Worm (Caenorhabditis elegans) whole organism, young adult: ENCODE measurements around the gene B0024.11.

Experiments
- B0019.2 ChIP-seq: fragments of 200-800 bp; sonication (Bioruptor generic); conservative IDR thresholded peaks from 2 replicates; pipeline ENCODE4 v1.3.6; 2022; ENCODE audit warnings: missing genetic modification reagents, missing genetic modification characterization, missing compliant biosample characterization
- D2030.7 ChIP-seq: fragments of 200-800 bp; sonication (Bioruptor generic); IDR thresholded peaks from 2 replicates; pipeline ENCODE4 v1.3.6; 2022; ENCODE audit warnings: missing genetic modification reagents, missing genetic modification characterization, missing compliant biosample characterization
- F33H1.4 ChIP-seq: fragments of 200-800 bp; sonication (Bioruptor generic); IDR thresholded peaks from 2 replicates; pipeline ENCODE4 v1.3.6; 2022; ENCODE audit warnings: missing genetic modification reagents, missing genetic modification characterization, missing compliant biosample characterization
- F37B4.10 ChIP-seq: fragments of 200-800 bp; sonication (Bioruptor generic); IDR thresholded peaks from 2 replicates; pipeline ENCODE4 v1.3.6; 2022; ENCODE audit warnings: missing genetic modification characterization, missing compliant biosample characterization
- F55B11.4 ChIP-seq: sonication (generic microtip); optimal IDR thresholded peaks from 2 replicates; lab custom pipeline; 2016; ENCODE audit warnings: missing compliant biosample characterization, missing genetic modification characterization, borderline replicate concordance; ENCODE audit not compliant: insufficient read depth
- K12H6.12 ChIP-seq: fragments of 200-800 bp; sonication (Bioruptor generic); optimal IDR thresholded peaks from 2 replicates; lab custom pipeline; 2018; ENCODE audit warnings: mild to moderate bottlenecking, missing genetic modification characterization, missing compliant biosample characterization
- T07F8.4 ChIP-seq: sonication (generic microtip); optimal IDR thresholded peaks from 2 replicates; lab custom pipeline; 2016; ENCODE audit warnings: mild to moderate bottlenecking, missing genetic modification characterization, moderate library complexity, missing compliant biosample characterization
- Y53G8AR.9 ChIP-seq: fragments of 200-800 bp; sonication (Bioruptor generic); conservative IDR thresholded peaks from 2 replicates; pipeline ENCODE4 v1.3.6; 2022; ENCODE audit warnings: missing genetic modification reagents, missing genetic modification characterization, missing compliant biosample characterization
- ZK185.1 ChIP-seq: sonication (generic microtip); optimal IDR thresholded peaks from 2 replicates; lab custom pipeline; 2016; ENCODE audit warnings: mild to moderate bottlenecking, missing genetic modification characterization, missing compliant biosample characterization; ENCODE audit not compliant: poor library complexity, severe bottlenecking
- akir-1 ChIP-seq: fragments of 200-800 bp; sonication (Bioruptor generic); optimal IDR thresholded peaks from 2 replicates; lab custom pipeline; 2018; ENCODE audit warnings: mild to moderate bottlenecking, missing genetic modification characterization, moderate library complexity, missing compliant biosample characterization
- athp-1 ChIP-seq: sonication (generic microtip); optimal IDR thresholded peaks from 2 replicates; lab custom pipeline; 2017; ENCODE audit warnings: mild to moderate bottlenecking, missing genetic modification characterization, missing compliant biosample characterization
- attf-3 ChIP-seq: fragments of 200-800 bp; sonication (Bioruptor generic); conservative IDR thresholded peaks from 2 replicates; pipeline ENCODE4 v1.3.6; 2022; ENCODE audit warnings: missing genetic modification reagents, missing genetic modification characterization, missing compliant biosample characterization
- attf-5 ChIP-seq: fragments of 200-800 bp; sonication (Bioruptor generic); optimal IDR thresholded peaks from 2 replicates; lab custom pipeline; 2018; ENCODE audit warnings: mild to moderate bottlenecking, missing genetic modification characterization, missing compliant biosample characterization
- bed-1 ChIP-seq: fragments of 200-800 bp; sonication (Bioruptor generic); IDR thresholded peaks from 2 replicates; pipeline ENCODE4 v1.3.6; 2022; ENCODE audit warnings: missing genetic modification reagents, missing genetic modification characterization, missing compliant biosample characterization
- bed-2 ChIP-seq: fragments of 200-800 bp; sonication (Bioruptor generic); IDR thresholded peaks from 2 replicates; pipeline ENCODE4 v1.3.6; 2022; ENCODE audit warnings: missing genetic modification reagents, missing genetic modification characterization, missing compliant biosample characterization
- cebp-1 ChIP-seq, 2 experiments: fragments of 200-800 bp in 1 of 2; sonication (Bioruptor generic) in 1 of 2; sonication (generic microtip) in 1 of 2; IDR thresholded peaks in 1 of 2; optimal IDR thresholded peaks in 1 of 2; 2 replicates each; pipeline versions ENCODE4 v1.3.6 to Lab custom; 2017 to 2022; ENCODE audit warnings: missing compliant biosample characterization in 2 of 2, missing genetic modification characterization in 2 of 2, mild to moderate bottlenecking in 1 of 2, missing genetic modification reagents in 1 of 2, moderate library complexity in 1 of 2
- cebp-2 ChIP-seq: fragments of 200-800 bp; sonication (Bioruptor generic); IDR thresholded peaks from 2 replicates; pipeline ENCODE4 v1.3.6; 2022; ENCODE audit warnings: missing genetic modification characterization, missing compliant biosample characterization
- ceh-27 ChIP-seq: fragments of 200-800 bp; sonication (Bioruptor generic); optimal IDR thresholded peaks from 2 replicates; lab custom pipeline; 2018; ENCODE audit warnings: mild to moderate bottlenecking, missing genetic modification characterization, moderate library complexity, missing compliant biosample characterization
- ceh-91 ChIP-seq: fragments of 200-800 bp; sonication (Bioruptor generic); IDR thresholded peaks from 2 replicates; pipeline ENCODE4 v1.3.6; 2022; ENCODE audit warnings: missing genetic modification reagents, missing genetic modification characterization, missing compliant biosample characterization
- chd-7 ChIP-seq: sonication (generic microtip); optimal IDR thresholded peaks from 2 replicates; lab custom pipeline; 2016; ENCODE audit warnings: mild to moderate bottlenecking, missing genetic modification characterization, moderate library complexity, missing compliant biosample characterization
- die-1 ChIP-seq: sonication (generic microtip); optimal IDR thresholded peaks from 2 replicates; lab custom pipeline; 2016; ENCODE audit warnings: missing genotype, mild to moderate bottlenecking, missing genetic modification characterization, missing compliant biosample characterization
- efl-1 ChIP-seq: fragments of 150-350 bp; optimal IDR thresholded peaks from 2 replicates; lab custom pipeline; 2014; ENCODE audit warnings: missing biosample characterization, missing genetic modification reagents, missing genetic modification characterization
- ekl-4 ChIP-seq: fragments of 200-800 bp; sonication (Bioruptor generic); IDR thresholded peaks from 2 replicates; pipeline ENCODE4 v1.3.6; 2022; ENCODE audit warnings: missing genetic modification reagents, missing genetic modification characterization, missing compliant biosample characterization
- hmg-1.2 ChIP-seq: fragments of 200-800 bp; sonication (Bioruptor generic); IDR thresholded peaks from 2 replicates; pipeline ENCODE4 v1.3.6; 2022; ENCODE audit warnings: missing genetic modification reagents, missing genetic modification characterization, missing compliant biosample characterization
- hmg-20 ChIP-seq: fragments of 200-800 bp; sonication (Bioruptor generic); IDR thresholded peaks from 2 replicates; pipeline ENCODE4 v1.3.6; 2022; ENCODE audit warnings: missing genetic modification reagents, missing genetic modification characterization, missing compliant biosample characterization
- hrde-1 ChIP-seq: sonication (generic microtip); optimal IDR thresholded peaks from 2 replicates; lab custom pipeline; 2016; ENCODE audit warnings: missing genetic modification characterization, mild to moderate bottlenecking, missing compliant biosample characterization, moderate library complexity, missing genotype, missing genetic modification reagents, borderline replicate concordance
- let-526 ChIP-seq: fragments of 200-800 bp; sonication (Bioruptor generic); IDR thresholded peaks from 2 replicates; pipeline ENCODE4 v1.3.6; 2022; ENCODE audit warnings: missing genetic modification reagents, missing genetic modification characterization, missing compliant biosample characterization
- lin-35 ChIP-seq, 3 experiments: fragments of 150-350 bp in 2 of 3; sonication (generic microtip) in 1 of 3; optimal IDR thresholded peaks; 2 replicates each; lab custom pipeline; 2014 to 2018; ENCODE audit warnings: missing biosample characterization in 3 of 3, missing genetic modification characterization in 3 of 3, missing genetic modification reagents in 3 of 3
- lin-40 ChIP-seq: sonication (generic microtip); optimal IDR thresholded peaks from 2 replicates; lab custom pipeline; 2016; ENCODE audit warnings: missing genetic modification characterization, mild to moderate bottlenecking, missing compliant biosample characterization, missing genotype, missing genetic modification reagents
- lin-54 ChIP-seq: fragments of 200-800 bp; sonication (Bioruptor generic); optimal IDR thresholded peaks from 2 replicates; lab custom pipeline; 2018; ENCODE audit warnings: mild to moderate bottlenecking, missing genetic modification characterization, missing compliant biosample characterization
- lir-1 ChIP-seq: fragments of 200-800 bp; sonication (Bioruptor generic); conservative IDR thresholded peaks from 2 replicates; pipeline ENCODE4 v1.3.6; 2022; ENCODE audit warnings: missing genetic modification reagents, missing genetic modification characterization, missing compliant biosample characterization
- lsy-27 ChIP-seq: sonication (generic microtip); optimal IDR thresholded peaks from 2 replicates; lab custom pipeline; 2017; ENCODE audit warnings: missing genetic modification characterization, mild to moderate bottlenecking, missing compliant biosample characterization, antibody characterized with exemption, missing genotype, borderline replicate concordance; ENCODE audit not compliant: insufficient read depth
- madf-10 ChIP-seq: sonication (generic microtip); optimal IDR thresholded peaks from 2 replicates; lab custom pipeline; 2016; ENCODE audit warnings: mild to moderate bottlenecking, missing genetic modification characterization, missing compliant biosample characterization
- madf-3 ChIP-seq: fragments of 200-800 bp; sonication (Bioruptor generic); IDR thresholded peaks from 2 replicates; pipeline ENCODE4 v1.3.6; 2022; ENCODE audit warnings: missing genetic modification reagents, missing genetic modification characterization, missing compliant biosample characterization
- madf-6 ChIP-seq: fragments of 200-800 bp; sonication (Bioruptor generic); IDR thresholded peaks from 2 replicates; pipeline ENCODE4 v1.3.6; 2022; ENCODE audit warnings: missing genetic modification reagents, missing genetic modification characterization, missing compliant biosample characterization
- mcd-1 ChIP-seq: fragments of 200-800 bp; sonication (Bioruptor generic); IDR thresholded peaks from 2 replicates; pipeline ENCODE4 v1.3.6; 2022; ENCODE audit warnings: missing genetic modification reagents, missing genetic modification characterization, missing compliant biosample characterization
- nfyb-1 ChIP-seq: fragments of 200-800 bp; sonication (Bioruptor generic); IDR thresholded peaks from 2 replicates; pipeline ENCODE4 v1.3.6; 2022; ENCODE audit warnings: missing genetic modification reagents, missing genetic modification characterization, missing compliant biosample characterization
- nhr-90 ChIP-seq: sonication (generic microtip); optimal IDR thresholded peaks from 2 replicates; lab custom pipeline; 2016; ENCODE audit warnings: missing genotype, mild to moderate bottlenecking, missing genetic modification characterization, missing compliant biosample characterization
- pbrm-1 ChIP-seq: fragments of 200-800 bp; sonication (Bioruptor generic); IDR thresholded peaks from 2 replicates; pipeline ENCODE4 v1.3.6; 2022; ENCODE audit warnings: missing genetic modification reagents, missing genetic modification characterization, missing compliant biosample characterization
- snpc-1.3 ChIP-seq: sonication (generic microtip); optimal IDR thresholded peaks from 2 replicates; lab custom pipeline; 2017; ENCODE audit warnings: missing genetic modification characterization, mild to moderate bottlenecking, missing compliant biosample characterization, antibody characterized with exemption, moderate library complexity, missing genotype, missing genetic modification reagents; ENCODE audit not compliant: insufficient read depth
- snpc-3.4 ChIP-seq: sonication (generic microtip); optimal IDR thresholded peaks from 2 replicates; lab custom pipeline; 2017; ENCODE audit warnings: missing genetic modification characterization, mild to moderate bottlenecking, missing compliant biosample characterization, antibody characterized with exemption, moderate library complexity, missing genotype, missing genetic modification reagents
- sptf-2 ChIP-seq: fragments of 200-800 bp; sonication (Bioruptor generic); optimal IDR thresholded peaks from 2 replicates; lab custom pipeline; 2018; ENCODE audit warnings: mild to moderate bottlenecking, missing genetic modification characterization, missing compliant biosample characterization
- tbp1 ChIP-seq: fragments of 200-800 bp; sonication (Bioruptor generic); optimal IDR thresholded peaks from 2 replicates; lab custom pipeline; 2018; ENCODE audit warnings: mild to moderate bottlenecking, missing genetic modification characterization, missing compliant biosample characterization
- zfh-2 ChIP-seq: fragments of 200-800 bp; sonication (Bioruptor generic); conservative IDR thresholded peaks from 2 replicates; pipeline ENCODE4 v1.3.6; 2022; ENCODE audit warnings: missing genetic modification reagents, missing genetic modification characterization, missing compliant biosample characterization
- ztf-26 ChIP-seq: sonication (generic microtip); optimal IDR thresholded peaks from 2 replicates; lab custom pipeline; 2017; ENCODE audit warnings: missing genetic modification characterization, missing compliant biosample characterization
- ztf-28 ChIP-seq: fragments of 200-800 bp; sonication (Bioruptor generic); IDR thresholded peaks from 2 replicates; pipeline ENCODE4 v1.3.6; 2022; ENCODE audit warnings: missing genetic modification reagents, missing genetic modification characterization, missing compliant biosample characterization

B0024.11 gene

DNA sequence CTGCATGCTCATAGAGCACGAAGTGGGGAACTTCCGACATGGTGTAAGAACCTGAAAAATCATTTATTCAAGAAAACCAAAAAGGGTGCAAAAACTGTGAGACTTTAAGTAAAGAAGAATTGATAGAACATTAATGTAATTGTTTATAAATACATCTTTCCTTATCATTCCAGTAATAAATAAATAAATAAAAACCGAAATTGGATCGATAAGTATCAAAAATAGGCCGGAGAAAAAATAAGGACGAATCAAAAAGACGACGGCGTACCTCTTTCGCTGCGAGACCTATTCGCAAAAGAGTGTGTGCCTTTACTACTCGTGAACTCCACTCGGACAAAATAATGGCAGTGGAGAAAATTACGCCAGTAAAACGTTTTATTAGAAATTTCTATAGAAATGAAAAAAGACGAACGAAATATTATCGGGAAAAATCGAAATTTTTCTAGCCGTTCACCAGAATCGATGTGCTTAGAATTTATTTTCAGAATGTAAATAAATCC is 33.6 kb upstream of the B0024.11 start, which contains the start of gene nol-56:
Gene nol-56 (minus strand): TSS at position 51 of the 500 bp plus-strand sequence.
- TF ChIP-seq bed-2 (GFP tag; lab: Robert Waterston, UW) (peak; percentile 14; the same call in 1 of the 2 replicates), ceh-27 (GFP tag; lab: Kevin White, UChicago) (peak; percentile 65), K12H6.12 (tag; lab: Kevin White, UChicago) (peak; percentile 24), lir-1 (peak; percentile 33; the same call in 1 of the 2 replicates), die-1 (tag; lab: Kevin White, UChicago) (no peak), F33H1.4 (GFP tag; lab: Robert Waterston, UW) (peak; percentile 95), ceh-91 (GFP tag; lab: Robert Waterston, UW) (no peak), tbp1 (GFP tag; lab: Kevin White, UChicago) (peak; percentile 47), chd-7 (tag; lab: Kevin White, UChicago) (no peak), attf-3 (peak; percentile 32; the same call in 1 of the 2 replicates), ZK185.1 (peak; percentile 79), snpc-1.3 (tag; lab: Kevin White, UChicago) (peak; percentile 33), cebp-1 (GFP tag; IDR thresholded peaks at IDR 0.05; lab: Robert Waterston, UW) (no peak), cebp-1 (tag; optimal IDR thresholded peaks at IDR 0.05; lab: Kevin White, UChicago) (peak; percentile 53), nfyb-1 (GFP tag; lab: Robert Waterston, UW) (0 out of 2 replicates have a peak, but pooled peaks have one; percentile 62), athp-1 (tag; lab: Kevin White, UChicago) (peak; percentile 2), madf-6 (GFP tag; lab: Robert Waterston, UW) (peak; percentile 51; the same call in 1 of the 2 replicates), lin-40 (peak; percentile 71), F55B11.4 (tag; lab: Kevin White, UChicago) (no peak), lin-54 (GFP tag; lab: Kevin White, UChicago) (peak; percentile 72), madf-10 (tag; lab: Kevin White, UChicago) (peak; percentile 29), ekl-4 (GFP tag; lab: Robert Waterston, UW) (no peak), let-526 (0 out of 2 replicates have a peak, but pooled peaks have one; percentile 25), F37B4.10 (GFP tag; lab: Robert Waterston, UW) (no peak), zfh-2 (GFP tag; lab: Robert Waterston, UW) (no peak), Y53G8AR.9 (GFP tag; lab: Robert Waterston, UW) (0 out of 2 replicates have a peak, but pooled peaks have one; percentile 38), mcd-1 (GFP tag; lab: Robert Waterston, UW) (peak; percentile 78), sptf-2 (GFP tag; lab: Kevin White, UChicago) (no peak), efl-1 (GFP tag; lab: Kevin White, UChicago) (peak; percentile 49), nhr-90 (no peak), lsy-27 (tag; lab: Kevin White, UChicago) (no peak), ztf-28 (GFP tag; lab: Robert Waterston, UW) (no peak), hmg-20 (GFP tag; lab: Robert Waterston, UW) (0 out of 2 replicates have a peak, but pooled peaks have one; percentile 25), lin-35 (GFP tag; optimal IDR thresholded peaks at IDR 0.05; lab: Kevin White, UChicago) (peak in 1 of 3 experiments; percentile 71), attf-5 (GFP tag; lab: Kevin White, UChicago) (peak; percentile 63), madf-3 (GFP tag; lab: Robert Waterston, UW) (peak; percentile 79), hmg-1.2 (GFP tag; lab: Robert Waterston, UW) (0 out of 2 replicates have a peak, but pooled peaks have one; percentile 10), T07F8.4 (tag; lab: Kevin White, UChicago) (no peak), ztf-26 (tag; lab: Kevin White, UChicago) (no peak), pbrm-1 (GFP tag; lab: Robert Waterston, UW) (peak; percentile 39; the same call in 1 of the 2 replicates), cebp-2 (GFP tag; lab: Robert Waterston, UW) (no peak), B0019.2 (GFP tag; lab: Robert Waterston, UW) (no peak), snpc-3.4 (tag; lab: Kevin White, UChicago) (no peak), bed-1 (GFP tag; lab: Robert Waterston, UW) (no peak), akir-1 (GFP tag; lab: Kevin White, UChicago) (no peak), D2030.7 (peak; percentile 53), hrde-1 (tag; lab: Kevin White, UChicago) (peak; percentile 13)
